Worm (Caenorhabditis elegans) whole organism, L2 larva: ENCODE measurements around the gene F53C11.5.

Experiments used
- C34F6.9 ChIP-seq: fragments of 150-350 bp; optimal IDR thresholded peaks from 2 replicates; lab custom pipeline; 2014; ENCODE audit warnings: missing biosample characterization, missing genetic modification characterization
- ZK546.5 ChIP-seq: sonication (generic microtip); optimal IDR thresholded peaks from 2 replicates; lab custom pipeline; 2017; ENCODE audit warnings: missing biosample characterization, missing genetic modification characterization
- aly-2 ChIP-seq: fragments of 150-350 bp; optimal IDR thresholded peaks from 2 replicates; lab custom pipeline; 2014; ENCODE audit warnings: missing biosample characterization, missing genetic modification characterization
- ceh-82 ChIP-seq: fragments of 150-350 bp; optimal IDR thresholded peaks from 2 replicates; lab custom pipeline; 2014; ENCODE audit warnings: missing biosample characterization, missing genetic modification characterization
- crh-2 ChIP-seq: sonication (generic microtip); optimal IDR thresholded peaks from 2 replicates; lab custom pipeline; 2017; ENCODE audit warnings: missing biosample characterization, missing genetic modification characterization
- egl-27 ChIP-seq: sonication (generic microtip); optimal IDR thresholded peaks from 3 replicates; lab custom pipeline; 2017; ENCODE audit warnings: missing biosample characterization, missing genetic modification reagents, missing genetic modification characterization
- fos-1 ChIP-seq: fragments of 150-350 bp; optimal IDR thresholded peaks from 2 replicates; lab custom pipeline; 2014; ENCODE audit warnings: missing biosample characterization, missing genetic modification characterization
- gmeb-1 ChIP-seq: fragments of 150-350 bp; optimal IDR thresholded peaks from 2 replicates; lab custom pipeline; 2014; ENCODE audit warnings: missing biosample characterization, missing genetic modification characterization
- lin-11 ChIP-seq: fragments of 150-350 bp; sonication (generic microtip); optimal IDR thresholded peaks from 2 replicates; lab custom pipeline; 2014; ENCODE audit warnings: missing biosample characterization, missing genetic modification characterization, inconsistent platforms, mixed read lengths
- lin-13 ChIP-seq: fragments of 150-350 bp; optimal IDR thresholded peaks from 2 replicates; lab custom pipeline; 2014; ENCODE audit warnings: missing biosample characterization, missing genetic modification reagents, missing genetic modification characterization
- lin-39 ChIP-seq: fragments of 150-350 bp; optimal IDR thresholded peaks from 2 replicates; lab custom pipeline; 2014; ENCODE audit warnings: missing biosample characterization, missing genetic modification reagents, missing genetic modification characterization
- lsy-2 ChIP-seq, 2 experiments: fragments of 150-350 bp in 1 of 2; sonication (generic microtip) in 1 of 2; optimal IDR thresholded peaks; 2 replicates each; lab custom pipeline; 2014 to 2017; ENCODE audit warnings: missing biosample characterization in 2 of 2, missing genetic modification characterization in 2 of 2
- mab-5 ChIP-seq: fragments of 150-350 bp; optimal IDR thresholded peaks from 2 replicates; lab custom pipeline; 2014; ENCODE audit warnings: missing biosample characterization, missing genetic modification characterization
- nhr-21 ChIP-seq: fragments of 150-350 bp; optimal IDR thresholded peaks from 2 replicates; lab custom pipeline; 2014; ENCODE audit warnings: missing biosample characterization, missing genetic modification characterization
- nhr-237 ChIP-seq: fragments of 150-350 bp; optimal IDR thresholded peaks from 2 replicates; lab custom pipeline; 2014; ENCODE audit warnings: missing biosample characterization, missing genetic modification characterization
- nhr-25 ChIP-seq: fragments of 150-350 bp; sonication (generic microtip); optimal IDR thresholded peaks from 3 replicates; lab custom pipeline; 2014; ENCODE audit warnings: missing biosample characterization, missing genetic modification characterization
- peb-1 ChIP-seq: fragments of 150-350 bp; optimal IDR thresholded peaks from 2 replicates; lab custom pipeline; 2014; ENCODE audit warnings: missing biosample characterization, missing genetic modification characterization
- sem-4 ChIP-seq: fragments of 150-350 bp; optimal IDR thresholded peaks from 2 replicates; lab custom pipeline; 2014; ENCODE audit warnings: missing biosample characterization, missing genetic modification reagents, missing genetic modification characterization
- skn-1 ChIP-seq: sonication (generic microtip); optimal IDR thresholded peaks from 2 replicates; lab custom pipeline; 2017; ENCODE audit warnings: missing biosample characterization, missing genetic modification characterization
- sma-3 ChIP-seq: sonication (generic microtip); optimal IDR thresholded peaks from 2 replicates; lab custom pipeline; 2016; ENCODE audit warnings: missing genetic modification reagents, missing genetic modification characterization, missing compliant biosample characterization
- sma-9 ChIP-seq, 2 experiments: fragments of 150-350 bp in 1 of 2; sonication (generic microtip) in 1 of 2; optimal IDR thresholded peaks; 2 replicates each; lab custom pipeline; 2014 to 2016; ENCODE audit warnings: missing genetic modification characterization in 2 of 2, mild to moderate bottlenecking in 1 of 2, missing biosample characterization in 1 of 2, missing compliant biosample characterization in 1 of 2, missing genetic modification reagents in 1 of 2, moderate library complexity in 1 of 2
- snpc-4 ChIP-seq: fragments of 150-350 bp; optimal IDR thresholded peaks from 2 replicates; lab custom pipeline; 2014; ENCODE audit warnings: missing biosample characterization, missing genetic modification characterization
- unc-55 ChIP-seq: fragments of 150-350 bp; sonication (generic microtip); optimal IDR thresholded peaks from 3 replicates; lab custom pipeline; 2014; ENCODE audit warnings: missing biosample characterization, missing genetic modification reagents, missing genetic modification characterization
- ztf-4 ChIP-seq: fragments of 150-350 bp; optimal IDR thresholded peaks from 2 replicates; lab custom pipeline; 2014; ENCODE audit warnings: missing biosample characterization, missing genetic modification characterization

Gene F53C11.5

DNA sequence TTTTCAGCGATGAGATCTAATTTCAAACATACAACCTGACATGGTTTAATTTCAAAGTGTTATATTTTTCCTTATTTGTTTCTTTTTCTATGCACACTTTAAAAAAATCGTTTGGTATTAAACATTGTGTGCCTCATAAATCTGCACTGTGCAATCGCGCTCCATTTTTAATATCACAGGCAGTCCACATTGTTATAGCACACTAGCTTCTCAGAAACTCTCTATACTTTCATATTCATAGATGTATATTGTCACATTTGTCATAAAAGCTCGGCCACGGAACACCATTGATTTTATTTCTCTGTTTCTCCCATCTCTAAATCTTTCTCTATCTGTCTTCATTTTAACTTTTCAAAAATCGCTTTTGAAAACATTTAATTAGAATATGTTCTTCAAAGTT lies 30.0 kb upstream of the F53C11.5 start:
- TF ChIP-seq lin-13 (peak; percentile 25), fos-1 (tag; lab: Kevin White, UChicago) (peak; percentile 39), lsy-2 (tag; optimal IDR thresholded peaks at IDR 0.05; lab: Kevin White, UChicago) (peak in 1 of 2 experiments; percentile 60), unc-55 (GFP tag; lab: Kevin White, UChicago) (peak; percentile 94), nhr-237 (tag; lab: Kevin White, UChicago) (no peak), egl-27 (tag; lab: Kevin White, UChicago) (no peak), ztf-4 (tag; lab: Kevin White, UChicago) (no peak), crh-2 (tag; lab: Kevin White, UChicago) (peak; percentile 3), mab-5 (tag; lab: Kevin White, UChicago) (no peak), ZK546.5 (tag; lab: Kevin White, UChicago) (no peak), sma-9 (GFP tag; optimal IDR thresholded peaks at IDR 0.05; lab: Kevin White, UChicago) (peak; percentile 4), sma-9 (tag; optimal IDR thresholded peaks at IDR 0.05; lab: Kevin White, UChicago) (no peak), C34F6.9 (peak; percentile 76), snpc-4 (tag; lab: Kevin White, UChicago) (peak; percentile 1), skn-1 (tag; lab: Kevin White, UChicago) (peak; percentile 37)

DNA sequence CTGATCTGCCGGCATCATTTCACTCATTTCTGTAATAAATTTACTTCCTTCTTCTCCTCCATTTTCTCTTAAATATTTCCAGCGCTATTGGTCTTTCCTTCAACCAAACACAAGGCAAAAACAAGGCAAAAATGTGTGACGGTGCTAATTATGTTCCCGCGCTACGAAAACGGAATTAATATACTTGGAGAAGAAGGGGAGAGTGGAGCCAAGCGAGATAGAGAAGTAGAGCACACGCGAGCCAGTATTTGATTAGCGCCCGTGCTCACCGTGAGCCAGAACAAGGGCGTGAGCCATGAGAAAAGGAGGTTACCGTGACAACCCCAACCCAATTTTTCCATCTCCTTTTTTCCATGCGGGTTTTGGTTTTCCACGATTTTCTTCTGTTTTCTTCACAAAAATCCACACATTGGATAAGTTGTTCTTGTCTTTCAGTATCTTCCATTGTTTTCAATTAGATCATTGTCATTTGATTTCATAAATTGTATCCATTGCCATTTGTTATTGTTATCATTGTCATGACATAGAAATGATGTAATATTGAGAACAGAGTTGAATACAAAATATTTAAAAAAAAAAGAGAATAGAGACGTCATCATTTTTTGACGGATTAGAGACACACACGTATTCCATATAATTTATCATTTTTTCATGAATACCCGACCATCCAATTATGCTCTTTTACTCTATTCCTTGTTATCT lies 24.8 kb upstream of the F53C11.5 start, which contains the start of gene F20G2.6:
TSS of gene F20G2.6 (plus strand) at position 652 of the 702 bp plus-strand sequence.
- TF ChIP-seq lin-11 (tag; lab: Kevin White, UChicago), result peak; percentile 33
- no peak for TF ChIP-seq nhr-21
- TF ChIP-seq, all 48 proteins: peak for 1

DNA sequence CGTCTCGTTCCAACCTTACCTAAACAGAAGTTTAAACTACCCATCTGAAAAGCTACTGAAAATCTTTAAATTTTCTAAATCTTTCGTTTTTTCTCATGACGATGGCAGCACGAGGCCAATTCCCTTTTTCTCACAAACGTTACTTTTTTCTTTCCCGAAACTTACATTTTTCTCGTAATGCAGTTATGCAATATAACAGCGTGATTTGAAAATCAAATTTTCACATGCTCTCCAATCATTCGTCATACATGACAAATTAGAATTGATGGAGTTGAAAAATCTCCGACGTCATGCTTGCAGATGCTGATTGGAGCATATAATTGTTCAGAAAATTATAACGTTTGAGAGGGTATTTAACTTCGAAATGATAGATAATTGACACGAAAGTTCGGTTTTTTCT lies 23.6 kb upstream of the F53C11.5 start:
- TF ChIP-seq nhr-21 (peak; percentile 11), aly-2 (tag; lab: Kevin White, UChicago) (no peak), lsy-2 (tag; optimal IDR thresholded peaks at IDR 0.05; lab: Kevin White, UChicago) (peak in 1 of 2 experiments; percentile 11), fos-1 (tag; lab: Kevin White, UChicago) (no peak)

DNA sequence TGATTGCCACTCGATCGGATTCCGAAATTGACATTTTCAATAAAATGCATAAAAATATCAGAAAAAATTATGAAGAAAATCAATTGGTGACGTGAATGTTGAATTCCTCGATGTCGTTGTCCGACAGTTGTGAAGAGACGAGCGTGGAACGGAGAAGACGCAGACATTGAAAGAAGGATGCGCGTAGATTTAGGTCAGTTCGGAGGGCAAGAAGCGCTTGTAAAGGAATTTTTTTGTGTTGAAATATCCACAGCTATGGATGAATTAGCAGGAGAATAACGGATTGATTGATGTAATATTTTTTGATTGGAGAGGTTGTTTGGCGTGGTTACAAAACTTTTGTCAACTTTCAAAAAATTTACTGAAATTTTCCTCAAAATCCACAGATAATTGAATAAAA lies 19.0 kb upstream of the F53C11.5 start, which contains the start of gene F20G2.3:
TSS of gene F20G2.3 (minus strand) at position 101 of the 400 bp plus-strand sequence.
- TF ChIP-seq lin-39, result no peak
- no peak for TF ChIP-seq sem-4 (tag; lab: Kevin White, UChicago)
- no peak for TF ChIP-seq sma-3
- no peak for TF ChIP-seq nhr-25 (tag; lab: Kevin White, UChicago)
- TF ChIP-seq aly-2 (tag; lab: Kevin White, UChicago), result no peak
- TF ChIP-seq unc-55 (GFP tag; lab: Kevin White, UChicago), result no peak
- TF ChIP-seq lin-11 (tag; lab: Kevin White, UChicago), result no peak
- TF ChIP-seq lsy-2 (tag; optimal IDR thresholded peaks at IDR 0.05; lab: Kevin White, UChicago), result no peak

DNA sequence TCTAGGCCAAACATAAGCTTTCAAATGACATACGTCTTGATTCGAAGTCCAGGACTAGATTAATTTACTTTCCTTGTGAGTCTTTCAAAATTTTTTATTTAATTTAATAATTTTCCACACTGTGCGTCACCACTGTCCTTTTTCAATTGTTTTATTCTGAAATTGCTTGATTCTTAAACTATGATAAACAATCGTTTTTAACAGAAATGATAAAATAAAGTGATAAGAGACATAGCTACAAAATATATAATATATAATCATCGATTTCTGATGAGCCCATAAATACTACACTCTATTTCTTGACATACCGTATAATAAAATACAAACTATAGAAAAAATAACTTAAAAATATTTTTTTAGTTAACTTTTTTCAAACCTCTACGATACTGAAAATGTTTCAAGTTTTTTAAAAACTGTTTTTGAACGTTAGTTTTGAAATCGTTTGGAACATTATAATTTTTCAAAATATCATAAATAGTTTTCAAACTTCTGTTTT lies 18.4 kb upstream of the F53C11.5 start, which contains the start of gene nas-24:
TSS of gene nas-24 (plus strand) at position 446 of the 496 bp plus-strand sequence.
- no peak for TF ChIP-seq peb-1 (tag; lab: Kevin White, UChicago)
- TF ChIP-seq skn-1 (tag; lab: Kevin White, UChicago), result no peak
- peak; percentile 78 for TF ChIP-seq fos-1 (tag; lab: Kevin White, UChicago)
- no peak for TF ChIP-seq ceh-82 (tag; lab: Kevin White, UChicago)

DNA sequence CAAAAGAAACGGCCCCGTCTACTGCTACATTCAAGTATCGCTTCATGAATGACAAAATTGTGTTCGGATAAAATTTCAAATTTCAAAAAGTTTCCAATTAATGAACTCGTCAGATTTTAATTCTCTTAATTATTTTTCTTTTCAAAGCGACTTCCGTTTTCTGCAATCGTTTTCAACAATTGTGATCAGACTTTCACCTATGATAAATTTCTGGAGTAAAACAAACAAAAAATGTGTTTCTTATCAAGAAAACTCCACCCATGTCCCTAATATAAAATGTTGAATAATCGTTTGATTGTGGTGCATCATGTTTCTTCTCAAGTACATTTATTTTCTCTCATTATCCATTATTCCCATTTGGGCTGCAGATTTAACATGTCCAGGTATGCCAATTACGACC lies 16.1 kb upstream of the F53C11.5 start, which contains the start of gene F20G2.5:
TSS of gene F20G2.5 (plus strand) at position 301 of the 400 bp plus-strand sequence.
- TF ChIP-seq fos-1 (tag; lab: Kevin White, UChicago), result peak; percentile 74
- TF ChIP-seq gmeb-1 (tag; lab: Kevin White, UChicago), result no peak
- TF ChIP-seq, all 48 proteins: peak for 1

DNA sequence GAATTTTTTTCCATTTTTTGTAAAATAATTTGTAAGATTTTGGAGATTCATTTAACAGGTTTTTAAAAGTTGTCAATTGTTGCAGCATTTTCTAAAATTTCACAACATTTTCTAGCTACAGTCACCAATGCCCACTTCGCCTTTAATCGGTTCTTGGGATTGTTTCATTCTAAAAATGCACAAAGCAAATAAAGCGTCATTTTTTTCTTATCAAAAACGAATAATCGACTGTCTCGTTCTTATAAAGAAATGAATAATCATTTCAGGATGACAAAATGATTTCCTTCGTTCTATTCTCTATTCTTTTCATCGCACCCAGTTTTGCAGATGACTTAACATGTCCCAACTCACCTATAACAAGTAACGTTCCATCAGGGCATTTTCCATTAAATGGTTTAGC lies 11.8 kb upstream of the F53C11.5 start, which contains the start of gene F53C11.1:
TSS of gene F53C11.1 (plus strand) at position 268 of the 400 bp plus-strand sequence.
- TF ChIP-seq ceh-82 (tag; lab: Kevin White, UChicago), result no peak
- TF ChIP-seq fos-1 (tag; lab: Kevin White, UChicago), result peak; percentile 83
